Fruit fly (Drosophila melanogaster) whole organism, larva: ENCODE data around the gene SsRbeta.

Experiments
- noc ChIP-seq: fragments of 200-800 bp; sonication (Bioruptor generic); optimal IDR thresholded peaks from 3 replicates; lab custom pipeline; 2019; ENCODE audit warnings: missing biosample characterization, mild to moderate bottlenecking, missing genetic modification characterization, moderate library complexity

Gene SsRbeta

DNA sequence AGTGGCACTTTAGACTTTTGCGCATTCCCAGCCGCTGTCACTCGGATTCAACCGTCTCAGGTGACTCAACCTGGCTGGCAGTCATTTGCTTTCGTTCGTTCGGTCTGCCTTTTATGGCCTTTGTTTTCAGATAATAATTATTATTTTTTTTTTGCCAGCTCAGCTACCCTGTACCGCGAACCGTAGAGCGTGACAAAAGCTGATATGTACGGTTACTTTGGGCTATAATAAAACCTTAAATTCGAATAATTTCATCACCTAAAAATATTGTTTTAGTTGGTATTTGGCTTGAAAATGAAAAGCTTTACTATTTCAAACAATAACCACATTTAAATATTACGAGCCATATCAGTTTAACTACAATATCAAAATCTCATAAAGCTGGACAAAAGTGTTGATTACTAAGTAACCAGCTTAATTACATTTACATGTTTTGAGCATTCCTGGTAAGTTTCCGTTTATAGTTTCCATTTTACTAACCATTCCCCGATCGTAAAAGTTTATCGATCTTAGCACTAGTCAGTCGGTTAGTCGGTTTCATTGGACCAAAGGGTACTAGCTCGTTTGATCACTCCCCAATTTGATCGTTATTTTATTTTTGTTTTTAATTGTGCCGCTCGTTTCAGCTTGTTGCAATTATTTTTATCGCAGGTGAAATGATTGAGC is 21.6 kb downstream of the SsRbeta start:
- no peak for TF ChIP-seq noc (tag; lab: Kevin White, UChicago)

DNA sequence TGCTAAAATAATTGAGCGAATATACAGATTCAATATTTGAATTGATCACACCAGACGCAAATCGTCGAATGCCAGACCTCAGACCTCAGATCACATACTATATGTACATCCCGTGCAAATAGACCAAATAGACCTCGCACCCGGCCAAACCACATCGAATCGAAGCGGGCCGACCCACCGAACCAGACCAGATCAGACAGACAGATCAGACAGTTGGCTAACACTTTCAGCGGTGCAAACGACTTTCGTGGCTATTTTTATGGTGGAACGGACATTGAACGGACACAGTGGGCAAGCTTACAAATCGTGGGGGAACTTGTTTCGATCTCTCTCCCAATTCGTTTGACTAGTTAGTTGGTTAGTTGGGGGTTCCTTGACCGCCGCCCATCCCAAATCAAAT is 22.3 kb downstream of the SsRbeta start:
- TF ChIP-seq noc (tag; lab: Kevin White, UChicago) = no peak

DNA sequence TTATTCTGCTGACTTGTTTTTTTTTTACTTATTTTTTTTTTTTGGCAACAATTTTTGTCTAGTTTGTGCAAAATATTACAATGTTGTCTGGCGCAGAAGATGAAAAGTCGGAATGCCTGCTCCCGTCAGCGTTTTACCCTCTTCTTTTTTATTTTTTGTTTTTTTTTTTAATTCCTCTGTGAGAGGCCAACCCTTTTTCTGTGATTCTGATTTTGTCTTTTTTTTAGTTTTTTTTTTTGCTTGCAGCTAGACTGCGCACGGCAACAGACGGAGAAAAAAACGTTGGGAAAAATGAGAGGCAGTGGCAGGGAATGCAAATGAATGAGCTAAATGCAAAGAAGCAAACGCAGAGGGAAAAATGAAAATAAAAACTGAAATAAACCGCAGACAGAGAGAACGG is 23.7 kb downstream of the SsRbeta start:
- TF ChIP-seq noc (tag; lab: Kevin White, UChicago) = no peak

- TF ChIP-seq noc (tag; lab: Kevin White, UChicago) = no peak
These were observed 24.2 kb downstream of the SsRbeta start for dm6 chr3L:16153650-16154049.

dm6 chr3L:16155547-16155946 is 26.1 kb downstream of the SsRbeta start:
- no peak for TF ChIP-seq noc (tag; lab: Kevin White, UChicago)

dm6 chr3L:16156788-16157208 is 27.4 kb downstream of the SsRbeta start:
- no peak for TF ChIP-seq noc (tag; lab: Kevin White, UChicago)

DNA sequence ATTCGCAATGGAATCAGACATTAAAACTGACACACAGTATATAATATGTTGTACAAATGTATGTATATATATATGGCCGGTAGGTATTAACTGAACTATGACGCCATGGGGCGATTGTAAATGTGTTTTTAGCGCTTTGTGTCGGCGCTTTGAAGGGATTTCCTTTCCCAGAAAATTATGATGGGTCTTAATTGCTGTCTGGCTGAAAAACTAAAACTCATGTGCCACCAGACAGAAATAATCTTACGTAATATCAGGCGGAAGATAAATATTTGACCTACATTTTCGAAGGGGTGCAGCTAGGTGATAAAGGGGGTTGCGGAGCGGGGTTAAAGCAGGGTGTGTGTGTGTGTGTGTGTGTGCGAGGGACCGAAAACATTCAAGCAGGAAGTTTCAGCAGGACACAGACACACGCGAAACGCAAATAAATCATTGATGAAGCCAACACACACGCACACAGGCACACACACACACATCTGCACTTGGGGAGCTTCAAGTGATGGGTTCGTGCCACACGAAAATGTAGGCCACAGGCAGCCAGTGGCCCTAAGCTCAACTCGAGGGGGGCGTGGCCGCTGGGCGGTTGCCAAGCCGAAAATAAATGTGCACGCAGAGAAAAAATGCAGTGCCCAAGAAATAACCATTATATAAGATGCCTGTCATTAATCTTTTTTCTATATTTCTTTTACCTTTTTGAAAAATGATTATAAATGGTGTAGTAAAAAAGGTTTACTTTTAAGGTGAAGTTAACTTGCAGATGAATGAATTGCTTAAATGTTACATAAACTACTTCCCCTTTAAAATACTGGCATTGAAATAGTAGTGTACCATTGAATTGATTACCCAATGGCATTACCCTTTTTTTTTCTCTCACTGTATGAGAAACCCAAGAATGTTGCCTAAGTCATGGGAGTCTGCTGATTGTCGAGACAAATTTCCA is 28.1 kb downstream of the SsRbeta start:
- no peak for TF ChIP-seq noc (tag; lab: Kevin White, UChicago)

- TF ChIP-seq noc (tag; lab: Kevin White, UChicago) = no peak
These were observed 28.9 kb downstream of the SsRbeta start for dm6 chr3L:16158322-16158721.

- peak; percentile 54 for TF ChIP-seq noc (tag; lab: Kevin White, UChicago)
These were observed 30.0 kb downstream of the SsRbeta start for dm6 chr3L:16159161-16160072.

dm6 chr3L:16160073-16160398 is 30.6 kb downstream of the SsRbeta start:
- peak; percentile 91 for TF ChIP-seq noc (tag; lab: Kevin White, UChicago)

dm6 chr3L:16160420-16161069 is 31.1 kb downstream of the SsRbeta start:
- peak; percentile 95 for TF ChIP-seq noc (tag; lab: Kevin White, UChicago)

DNA sequence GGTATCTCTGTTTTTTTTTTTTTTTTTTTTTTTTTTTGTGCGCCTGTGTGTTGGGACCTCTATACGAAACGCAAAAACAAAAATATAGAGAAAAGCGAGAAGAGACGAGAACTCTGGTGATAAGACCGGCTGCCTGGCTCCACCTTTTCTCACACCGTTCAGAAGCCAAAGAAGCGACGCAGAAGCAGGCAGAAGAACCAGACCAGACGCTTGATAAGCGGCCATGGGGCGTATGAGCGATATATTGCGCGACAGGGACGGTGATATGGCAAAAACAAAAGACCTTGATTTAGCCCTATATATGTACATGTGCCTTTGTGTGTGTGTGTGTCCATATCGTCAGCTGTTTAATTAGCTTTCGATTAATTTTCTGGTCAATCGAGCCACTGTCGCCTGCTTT is 31.7 kb downstream of the SsRbeta start:
- TF ChIP-seq noc (tag; lab: Kevin White, UChicago) = no peak

DNA sequence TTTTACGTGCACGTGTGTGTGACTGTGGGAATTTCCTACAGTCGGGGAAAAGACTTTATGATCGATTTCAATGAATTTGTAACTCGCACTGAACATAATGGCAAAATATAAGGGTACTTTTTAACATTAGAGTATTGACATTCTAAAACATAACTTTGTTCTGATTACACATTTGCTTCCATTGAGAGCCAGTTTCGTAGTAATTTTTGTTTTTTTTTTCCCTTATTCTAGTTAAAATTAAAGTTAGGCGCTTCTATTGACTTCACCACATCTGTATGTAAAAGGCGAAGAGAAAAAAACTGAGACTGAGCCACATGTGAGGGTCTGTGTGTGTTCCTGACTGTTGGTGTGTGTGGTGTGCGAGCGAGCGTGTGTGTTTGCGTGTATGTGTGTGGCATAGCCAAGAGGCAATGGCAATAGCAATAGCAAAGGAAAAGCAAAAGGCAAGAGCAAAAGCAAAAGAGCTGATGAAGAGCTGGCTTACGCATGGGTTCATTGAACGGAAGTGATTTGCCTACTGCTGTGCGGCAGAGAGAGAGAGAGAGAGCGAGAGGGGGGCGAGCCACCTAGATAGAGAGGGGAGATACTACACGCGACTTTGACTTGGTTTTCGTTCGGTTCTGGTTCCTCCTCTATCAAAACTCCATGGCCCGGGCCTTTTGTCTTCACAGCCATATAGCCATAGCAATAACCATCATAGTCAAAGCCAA is 32.6 kb downstream of the SsRbeta start:
- TF ChIP-seq noc (tag; lab: Kevin White, UChicago) = peak; percentile 86
